Fruit fly (Drosophila melanogaster) whole organism, embryonic: ENCODE results near the gene mthl1.
A peak's percentile ranks its signal among the peaks of the same experiment; 100 is the strongest.

ENCODE experiments used
- B-H1 ChIP-seq: fragments of 200-800 bp; sonication (Bioruptor generic); IDR thresholded peaks from 3 replicates; pipeline ENCODE4 v1.3.6; 2022; ENCODE audit warnings: missing biosample characterization, missing genetic modification characterization
- CG11398 ChIP-seq: fragments of 200-800 bp; sonication (Bioruptor generic); optimal IDR thresholded peaks from 2 replicates; lab custom pipeline; 2016; ENCODE audit warnings: missing biosample characterization, missing genetic modification characterization
- CG11456 ChIP-seq: fragments of 200-800 bp; sonication (Bioruptor generic); IDR thresholded peaks from 3 replicates; pipeline ENCODE4 v1.3.6; 2022; ENCODE audit warnings: missing biosample characterization, missing genetic modification characterization
- CG11504 ChIP-seq: fragments of 200-800 bp; sonication (Bioruptor generic); optimal IDR thresholded peaks from 3 replicates; lab custom pipeline; 2019; ENCODE audit warnings: missing biosample characterization, mild to moderate bottlenecking, missing genetic modification characterization, moderate library complexity
- CG11696 ChIP-seq: fragments of 200-800 bp; sonication (Bioruptor generic); IDR thresholded peaks from 2 replicates; pipeline ENCODE4 v1.3.6; 2022; ENCODE audit warnings: missing biosample characterization, missing genetic modification characterization
- CG12236 ChIP-seq: fragments of 200-800 bp; sonication (Bioruptor generic); optimal IDR thresholded peaks from 2 replicates; lab custom pipeline; 2016; ENCODE audit warnings: missing biosample characterization, missing genetic modification characterization
- CG13775 ChIP-seq: fragments of 200-800 bp; sonication (Bioruptor generic); optimal IDR thresholded peaks from 3 replicates; lab custom pipeline; 2017; ENCODE audit warnings: missing biosample characterization, mild to moderate bottlenecking, missing genetic modification characterization
- CG17359 ChIP-seq: fragments of 200-800 bp; sonication (Bioruptor generic); optimal IDR thresholded peaks from 3 replicates; lab custom pipeline; 2018; ENCODE audit warnings: missing biosample characterization, mild to moderate bottlenecking, missing genetic modification characterization, moderate library complexity
- CG17568 ChIP-seq: fragments of 200-800 bp; sonication (Bioruptor generic); optimal IDR thresholded peaks from 2 replicates; lab custom pipeline; 2018; ENCODE audit warnings: missing biosample characterization, mild to moderate bottlenecking, missing genetic modification characterization, moderate library complexity
- CG17802 ChIP-seq: fragments of 200-800 bp; sonication (Bioruptor generic); optimal IDR thresholded peaks from 2 replicates; lab custom pipeline; 2018; ENCODE audit warnings: missing biosample characterization, mild to moderate bottlenecking, missing genetic modification characterization, moderate library complexity
- CG17829 ChIP-seq: fragments of 200-800 bp; optimal IDR thresholded peaks from 2 replicates; lab custom pipeline; 2019; ENCODE audit warnings: missing biosample characterization, mild to moderate bottlenecking, missing genetic modification characterization, moderate library complexity
- CG18599 ChIP-seq: fragments of 200-800 bp; sonication (Bioruptor generic); optimal IDR thresholded peaks from 3 replicates; lab custom pipeline; 2017; ENCODE audit warnings: missing biosample characterization, missing genetic modification characterization, mild to moderate bottlenecking, moderate library complexity, missing genetic modification reagents
- CG2116 ChIP-seq: fragments of 200-800 bp; sonication (Bioruptor generic); optimal IDR thresholded peaks from 3 replicates; lab custom pipeline; 2018; ENCODE audit warnings: missing biosample characterization, mild to moderate bottlenecking, missing genetic modification characterization
- CG2202 ChIP-seq: fragments of 200-800 bp; sonication (Bioruptor generic); optimal IDR thresholded peaks from 2 replicates; lab custom pipeline; 2018; ENCODE audit warnings: missing biosample characterization, mild to moderate bottlenecking, missing genetic modification characterization
- CG33213 ChIP-seq: fragments of 200-800 bp; sonication (Bioruptor generic); optimal IDR thresholded peaks from 3 replicates; lab custom pipeline; 2016; ENCODE audit warnings: missing biosample characterization, missing genetic modification characterization
- CG33557 ChIP-seq: fragments of 200-800 bp; sonication (Bioruptor generic); optimal IDR thresholded peaks from 2 replicates; lab custom pipeline; 2019; ENCODE audit warnings: missing biosample characterization, mild to moderate bottlenecking, missing genetic modification characterization, moderate library complexity
- CG3995 ChIP-seq: fragments of 200-800 bp; sonication (Bioruptor generic); optimal IDR thresholded peaks from 3 replicates; lab custom pipeline; 2016; ENCODE audit warnings: missing biosample characterization, missing genetic modification characterization
- CG4730 ChIP-seq: fragments of 200-800 bp; sonication (Bioruptor generic); IDR thresholded peaks from 2 replicates; pipeline ENCODE4 v1.3.6; 2022; ENCODE audit warnings: missing biosample characterization, missing genetic modification characterization
- CG5245 ChIP-seq: fragments of 200-800 bp; sonication (Bioruptor generic); optimal IDR thresholded peaks from 3 replicates; lab custom pipeline; 2016; ENCODE audit warnings: missing biosample characterization, missing genetic modification characterization
- CG5953 ChIP-seq: fragments of 200-800 bp; sonication (Bioruptor generic); IDR thresholded peaks from 2 replicates; pipeline ENCODE4 v1.3.6; 2022; ENCODE audit warnings: missing biosample characterization, missing genetic modification characterization
- CG7786 ChIP-seq: fragments of 200-800 bp; sonication (Bioruptor generic); optimal IDR thresholded peaks from 2 replicates; lab custom pipeline; 2016; ENCODE audit warnings: missing biosample characterization, missing genetic modification characterization
- CG8388 ChIP-seq: fragments of 200-800 bp; sonication (Bioruptor generic); optimal IDR thresholded peaks from 2 replicates; lab custom pipeline; 2019; ENCODE audit warnings: missing biosample characterization, mild to moderate bottlenecking, missing genetic modification characterization, moderate library complexity
- Eip74EF ChIP-seq, 2 experiments: fragments of 200-800 bp in 1 of 2; fragments of >200 bp in 1 of 2; sonication (Bioruptor generic) in 1 of 2; optimal IDR thresholded peaks; 2 replicates each; lab custom pipeline; 2017 to 2019; ENCODE audit warnings: missing biosample characterization in 2 of 2, missing genetic modification characterization in 2 of 2, mild to moderate bottlenecking in 1 of 2, moderate library complexity in 1 of 2
- GATAe ChIP-seq: fragments of 200-800 bp; sonication (Bioruptor generic); conservative IDR thresholded peaks from 2 replicates; pipeline ENCODE4 v1.3.6; 2022; ENCODE audit warnings: missing biosample characterization, missing genetic modification characterization
- H15 ChIP-seq: fragments of 200-800 bp; sonication (Bioruptor generic); IDR thresholded peaks from 3 replicates; pipeline ENCODE4 v1.3.6; 2022; ENCODE audit warnings: missing biosample characterization, missing genetic modification characterization
- HLH4C ChIP-seq: fragments of 200-800 bp; sonication (Bioruptor generic); IDR thresholded peaks from 3 replicates; pipeline ENCODE4 v1.3.6; 2022; ENCODE audit warnings: missing biosample characterization, missing genetic modification characterization; ENCODE audit not compliant: partially characterized antibody
- Lhr ChIP-seq: fragments of 200-800 bp; sonication (Bioruptor generic); optimal IDR thresholded peaks from 3 replicates; lab custom pipeline; 2017; ENCODE audit warnings: mild to moderate bottlenecking, missing biosample characterization, missing genetic modification reagents, missing genetic modification characterization
- Max ChIP-seq: fragments of 200-800 bp; sonication (Bioruptor generic); optimal IDR thresholded peaks from 2 replicates; lab custom pipeline; 2016; ENCODE audit warnings: missing biosample characterization, mild to moderate bottlenecking, missing genetic modification characterization
- Med ChIP-seq: fragments of 200-800 bp; sonication (Bioruptor generic); peaks from one replicate; lab custom pipeline; 2016; ENCODE audit warnings: missing biosample characterization, missing genetic modification characterization, mild to moderate bottlenecking, inconsistent platforms, moderate library complexity
- Oaz ChIP-seq: fragments of 200-800 bp; sonication (Bioruptor generic); IDR thresholded peaks from 2 replicates; pipeline ENCODE4 v1.3.6; 2022; ENCODE audit warnings: missing biosample characterization, missing genetic modification characterization
- PHDP ChIP-seq: fragments of 200-800 bp; sonication (Bioruptor generic); optimal IDR thresholded peaks from 3 replicates; lab custom pipeline; 2018; ENCODE audit warnings: missing biosample characterization, mild to moderate bottlenecking, missing genetic modification characterization, moderate library complexity
- Sin3A ChIP-seq: fragments of >200 bp; optimal IDR thresholded peaks from 2 replicates; lab custom pipeline; 2018
- Sry-δ ChIP-seq: fragments of 200-800 bp; sonication (Bioruptor generic); optimal IDR thresholded peaks from 2 replicates; lab custom pipeline; 2016; ENCODE audit warnings: missing biosample characterization, missing genetic modification characterization
- Tbp ChIP-seq: fragments of >200 bp; optimal IDR thresholded peaks from 2 replicates; lab custom pipeline; 2018; ENCODE audit warnings: missing biosample characterization, missing genetic modification characterization
- da ChIP-seq: fragments of 200-800 bp; sonication (Bioruptor generic); optimal IDR thresholded peaks from 2 replicates; lab custom pipeline; 2016; ENCODE audit warnings: missing biosample characterization, missing genetic modification characterization
- exex ChIP-seq: fragments of 200-800 bp; sonication (Bioruptor generic); optimal IDR thresholded peaks from 4 replicates; lab custom pipeline; 2018; ENCODE audit warnings: missing biosample characterization, mild to moderate bottlenecking, missing genetic modification characterization, moderate library complexity
- ftz-f1 ChIP-seq: fragments of 200-800 bp; sonication (Bioruptor generic); optimal IDR thresholded peaks from 2 replicates; lab custom pipeline; 2016; ENCODE audit warnings: missing biosample characterization, missing genetic modification characterization
- her ChIP-seq: fragments of 200-800 bp; sonication (Bioruptor generic); optimal IDR thresholded peaks from 2 replicates; lab custom pipeline; 2016; ENCODE audit warnings: missing biosample characterization, missing genetic modification characterization
- jing ChIP-seq: fragments of 200-800 bp; sonication (Bioruptor generic); optimal IDR thresholded peaks from 2 replicates; lab custom pipeline; 2018; ENCODE audit warnings: missing biosample characterization, mild to moderate bottlenecking, missing genetic modification characterization
- knrl ChIP-seq: fragments of 200-800 bp; sonication (Bioruptor generic); IDR thresholded peaks from 3 replicates; pipeline ENCODE4 v1.3.6; 2022; ENCODE audit warnings: missing biosample characterization, missing genetic modification characterization; ENCODE audit not compliant: partially characterized antibody
- lab ChIP-seq: fragments of 200-800 bp; sonication (Bioruptor generic); optimal IDR thresholded peaks from 3 replicates; lab custom pipeline; 2017; ENCODE audit warnings: missing biosample characterization, missing genetic modification characterization, mild to moderate bottlenecking, moderate library complexity, missing genetic modification reagents
- lmd ChIP-seq: fragments of 200-800 bp; sonication (Bioruptor generic); IDR thresholded peaks from 2 replicates; pipeline ENCODE4 v1.3.6; 2022; ENCODE audit warnings: missing biosample characterization, missing genetic modification characterization
- maf-S ChIP-seq: fragments of 200-800 bp; sonication (Bioruptor generic); optimal IDR thresholded peaks from 2 replicates; lab custom pipeline; 2016; ENCODE audit warnings: missing biosample characterization, missing genetic modification characterization
- mam ChIP-seq: fragments of 200-800 bp; sonication (Bioruptor generic); optimal IDR thresholded peaks from 3 replicates; lab custom pipeline; 2016; ENCODE audit warnings: missing biosample characterization, missing genetic modification characterization
- mld ChIP-seq: fragments of 200-800 bp; sonication (Bioruptor generic); IDR thresholded peaks from 3 replicates; pipeline ENCODE4 v1.3.6; 2022; ENCODE audit warnings: missing biosample characterization, missing genetic modification characterization; ENCODE audit not compliant: partially characterized antibody
- peb ChIP-seq: fragments of 200-800 bp; sonication (Bioruptor generic); IDR thresholded peaks from 2 replicates; pipeline ENCODE4 v1.3.6; 2022; ENCODE audit warnings: missing biosample characterization, missing genetic modification characterization
- row ChIP-seq: fragments of 200-800 bp; sonication (Bioruptor generic); IDR thresholded peaks from 3 replicates; pipeline ENCODE4 v1.3.6; 2022; ENCODE audit warnings: missing biosample characterization, missing genetic modification characterization
- sim ChIP-seq: fragments of 200-800 bp; sonication (Bioruptor generic); IDR thresholded peaks from 2 replicates; pipeline ENCODE4 v1.3.6; 2022; ENCODE audit warnings: missing biosample characterization, missing genetic modification characterization
- sob ChIP-seq: fragments of 200-800 bp; sonication (Bioruptor generic); IDR thresholded peaks from 2 replicates; pipeline ENCODE4 v1.3.6; 2022; ENCODE audit warnings: missing biosample characterization, missing genetic modification characterization
- sr ChIP-seq: fragments of 200-800 bp; sonication (Bioruptor generic); IDR thresholded peaks from 3 replicates; pipeline ENCODE4 v1.3.6; 2022; ENCODE audit warnings: missing biosample characterization, missing genetic modification characterization
- toy ChIP-seq: fragments of 200-800 bp; sonication (Bioruptor generic); IDR thresholded peaks from 2 replicates; pipeline ENCODE4 v1.3.6; 2022; ENCODE audit warnings: missing biosample characterization, missing genetic modification characterization
- tx ChIP-seq: fragments of 200-800 bp; sonication (Bioruptor generic); optimal IDR thresholded peaks from 2 replicates; lab custom pipeline; 2016; ENCODE audit warnings: missing biosample characterization, missing genetic modification characterization

Gene mthl1

DNA sequence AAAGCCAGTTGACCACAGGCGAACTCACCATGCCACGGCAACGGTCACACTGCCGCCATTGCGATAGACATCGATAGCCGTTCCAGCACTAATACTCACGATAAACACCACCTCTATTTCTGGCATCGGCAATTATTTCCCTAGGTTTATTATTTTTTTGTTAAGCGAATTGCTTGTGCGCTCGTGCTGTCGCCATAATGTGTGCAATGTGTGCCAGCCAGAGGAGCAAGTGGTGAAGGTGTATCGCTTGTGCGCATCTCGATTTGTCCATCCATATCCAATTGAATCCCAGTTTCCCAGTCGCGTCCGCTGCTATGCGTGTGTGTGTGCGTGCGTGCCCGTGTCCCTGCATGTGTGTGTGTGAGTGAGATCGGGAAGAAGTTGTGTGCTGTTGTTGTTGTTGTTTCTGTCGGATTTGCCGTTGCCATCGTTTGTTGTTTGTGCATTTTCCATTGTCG is 30.1 kb upstream of the mthl1 start, which contains the start of gene mbt (continued):
- TF ChIP-seq CG11504 (tag; lab: Kevin White, UChicago): no peak
- TF ChIP-seq CG18599 (GFP tag; lab: Kevin White, UChicago): no peak
- no peak for TF ChIP-seq Lhr
- peak; percentile 92 for TF ChIP-seq knrl
- TF ChIP-seq mam (GFP tag; lab: Kevin White, UChicago): peak; percentile 31
- TF ChIP-seq jing (GFP tag; lab: Kevin White, UChicago): no peak
- TF ChIP-seq CG13775 (GFP tag; lab: Kevin White, UChicago): no peak
- no peak for TF ChIP-seq H15 (GFP tag; lab: Robert Waterston, UW)
- no peak for TF ChIP-seq CG2202 (tag; lab: Kevin White, UChicago)
- TF ChIP-seq tx: no peak
- TF ChIP-seq CG5245 (GFP tag; lab: Kevin White, UChicago): no peak
- no peak for TF ChIP-seq Tbp (GFP tag; lab: Kevin White, UChicago)
- TF ChIP-seq CG12236 (GFP tag; lab: Kevin White, UChicago): no peak
- TF ChIP-seq HLH4C (GFP tag; lab: Robert Waterston, UW): peak; percentile 82
- no peak for TF ChIP-seq GATAe (GFP tag; lab: Robert Waterston, UW)
- peak; percentile 3 for TF ChIP-seq Max (GFP tag; lab: Kevin White, UChicago)
- TF ChIP-seq da (GFP tag; lab: Kevin White, UChicago): no peak
- no peak for TF ChIP-seq CG17359 (tag; lab: Kevin White, UChicago)
- TF ChIP-seq CG11398 (GFP tag; lab: Kevin White, UChicago): no peak
- TF ChIP-seq CG11456 (GFP tag; lab: Robert Waterston, UW): no peak; the same call in 2 of the 3 replicates
- no peak for TF ChIP-seq CG33557 (GFP tag; lab: Kevin White, UChicago)
- peak; percentile 57 for TF ChIP-seq CG2116 (GFP tag; lab: Kevin White, UChicago)
- TF ChIP-seq CG5953 (GFP tag; lab: Robert Waterston, UW): no peak
- no peak for TF ChIP-seq lmd (GFP tag; lab: Robert Waterston, UW)
- TF ChIP-seq B-H1 (GFP tag; lab: Robert Waterston, UW): no peak
- TF ChIP-seq CG17802 (tag; lab: Kevin White, UChicago): no peak
- TF ChIP-seq sim (GFP tag; lab: Robert Waterston, UW): no peak
- no peak for TF ChIP-seq exex (tag; lab: Kevin White, UChicago)
- TF ChIP-seq her (GFP tag; lab: Kevin White, UChicago): peak; percentile 8
- peak; percentile 85 for TF ChIP-seq Sin3A (lab: Kevin White, UChicago)
- peak; percentile 21 for TF ChIP-seq CG17829 (tag; lab: Kevin White, UChicago)
- no peak for TF ChIP-seq CG7786 (GFP tag; lab: Kevin White, UChicago)
- TF ChIP-seq lab: no peak
- TF ChIP-seq PHDP: no peak
- no peak for TF ChIP-seq peb (GFP tag; lab: Robert Waterston, UW)
- peak; percentile 99 for TF ChIP-seq Sry-δ
- TF ChIP-seq CG33213 (GFP tag; lab: Kevin White, UChicago): peak; percentile 8
- no peak for TF ChIP-seq toy
- TF ChIP-seq Med (GFP tag; lab: Kevin White, UChicago): peak; percentile 89
- TF ChIP-seq CG4730 (GFP tag; lab: Robert Waterston, UW): no peak
- TF ChIP-seq ftz-f1 (GFP tag; lab: Kevin White, UChicago): peak; percentile 19
- TF ChIP-seq Eip74EF (GFP tag; optimal IDR thresholded peaks at IDR 0.05; lab: Kevin White, UChicago): no peak
- peak; percentile 21 for TF ChIP-seq maf-S (GFP tag; lab: Kevin White, UChicago)
- 0 out of 2 replicates have a peak, but pooled peaks have one; percentile 32 for TF ChIP-seq sob (GFP tag; lab: Robert Waterston, UW)
- TF ChIP-seq row: peak; percentile 43
- no peak for TF ChIP-seq sr (GFP tag; lab: Robert Waterston, UW)
- peak; percentile 88 for TF ChIP-seq mld (GFP tag; lab: Robert Waterston, UW)
- TF ChIP-seq CG17568 (GFP tag; lab: Kevin White, UChicago): no peak
- no peak for TF ChIP-seq Oaz
- no peak for TF ChIP-seq CG3995 (GFP tag; lab: Kevin White, UChicago)
- no peak for TF ChIP-seq CG8388
- no peak for TF ChIP-seq CG11696 (GFP tag; lab: Robert Waterston, UW)
